Fruit fly (Drosophila melanogaster) S2 (cell line): ENCODE measurements around the gene Arc42.
A peak's percentile ranks its signal among the peaks of the same experiment; 100 is the strongest.

Experiments
- CG8478 ChIP-seq: fragments of >200 bp; optimal IDR thresholded peaks from 2 replicates; lab custom pipeline; 2018
- CTCF ChIP-seq, 2 experiments: fragments of >200 bp; optimal IDR thresholded peaks; 2 replicates each; lab custom pipeline; 2018

Gene Arc42

dm6 chr3R:19877427-19878076, at the start of gene Arc42, which contains the start of gene CG17186:
Gene Arc42 (plus strand): TSS chr3R:19877737.
Gene CG17186 (minus strand): TSS chr3R:19877514.
- TF ChIP-seq CG8478 (lab: Kevin White, UChicago) = no peak
- no peak for TF ChIP-seq CTCF (optimal IDR thresholded peaks at IDR 0.05; lab: Kevin White, UChicago)

dm6 chr3R:19830973-19831372, 46.6 kb upstream of the Arc42 start:
- no peak for TF ChIP-seq CTCF (optimal IDR thresholded peaks at IDR 0.05; lab: Kevin White, UChicago)
- no peak for TF ChIP-seq CG8478 (lab: Kevin White, UChicago)

- TF ChIP-seq CG8478 (lab: Kevin White, UChicago) (no peak), CTCF (optimal IDR thresholded peaks at IDR 0.05; lab: Kevin White, UChicago) (no peak)
Measured at dm6 chr3R:19833546-19833945, 44.0 kb upstream of the Arc42 start.

dm6 chr3R:19833963-19834362, 43.6 kb upstream of the Arc42 start:
- TF ChIP-seq CG8478 (lab: Kevin White, UChicago) (no peak), CTCF (optimal IDR thresholded peaks at IDR 0.05; lab: Kevin White, UChicago) (no peak)

- TF ChIP-seq CTCF (optimal IDR thresholded peaks at IDR 0.05; lab: Kevin White, UChicago) (no peak), CG8478 (lab: Kevin White, UChicago) (no peak)
Measured at dm6 chr3R:19834982-19835381, 42.6 kb upstream of the Arc42 start.

dm6 chr3R:19836687-19837086, 40.9 kb upstream of the Arc42 start, which contains the start of gene bnl:
Gene bnl (minus strand): TSS chr3R:19836817.
- TF ChIP-seq CG8478 (lab: Kevin White, UChicago) = no peak
- TF ChIP-seq CTCF (optimal IDR thresholded peaks at IDR 0.05; lab: Kevin White, UChicago) = peak; percentile 9 to 15

- no peak for TF ChIP-seq CTCF (optimal IDR thresholded peaks at IDR 0.05; lab: Kevin White, UChicago)
- no peak for TF ChIP-seq CG8478 (lab: Kevin White, UChicago)
Measured at dm6 chr3R:19838925-19839601, 38.5 kb upstream of the Arc42 start.

- TF ChIP-seq CTCF (optimal IDR thresholded peaks at IDR 0.05; lab: Kevin White, UChicago) (no peak), CG8478 (lab: Kevin White, UChicago) (no peak)
Measured at dm6 chr3R:19840545-19840944, 37.0 kb upstream of the Arc42 start, which contains the start of gene CG31459. Gene CG31459 (plus strand): TSS chr3R:19840845.

- no peak for TF ChIP-seq CG8478 (lab: Kevin White, UChicago)
Measured at dm6 chr3R:19843888-19844287, 33.6 kb upstream of the Arc42 start.

dm6 chr3R:19846870-19847590, 30.5 kb upstream of the Arc42 start, which contains the start of gene MICU3:
Gene MICU3 (plus strand): TSS chr3R:19847311.
- no peak for TF ChIP-seq CTCF (optimal IDR thresholded peaks at IDR 0.05; lab: Kevin White, UChicago)
- TF ChIP-seq CG8478 (lab: Kevin White, UChicago) = no peak

- TF ChIP-seq CG8478 (lab: Kevin White, UChicago) (no peak), CTCF (optimal IDR thresholded peaks at IDR 0.05; lab: Kevin White, UChicago) (no peak)
Measured at dm6 chr3R:19847591-19848256, 29.8 kb upstream of the Arc42 start.

dm6 chr3R:19858017-19858659, 19.4 kb upstream of the Arc42 start:
- TF ChIP-seq CTCF (optimal IDR thresholded peaks at IDR 0.05; lab: Kevin White, UChicago) = no peak

dm6 chr3R:19858944-19859343, 18.6 kb upstream of the Arc42 start:
- TF ChIP-seq CG8478 (lab: Kevin White, UChicago) = no peak
- TF ChIP-seq CTCF (optimal IDR thresholded peaks at IDR 0.05; lab: Kevin White, UChicago) = no peak
